Worm (Caenorhabditis elegans): ENCODE measurements around the gene F41E6.12.

The F41E6.12 gene

ce11 chrV:8603272-8603671 lies 25.7 kb downstream of the F41E6.12 start, which contains the start of gene F41E6.5:
Gene F41E6.5, plus strand, starts transcription at chrV:8603480.
- peak; percentile 65 for TF ChIP-seq elt-2 (tag; optimal IDR thresholded peaks at IDR 0.05)
- TF ChIP-seq ceh-24 (tag; optimal IDR thresholded peaks at IDR 0.05): no peak

ce11 chrV:8602638-8603037 lies 26.3 kb downstream of the F41E6.12 start, which contains the start of gene F41E6.15:
Gene F41E6.15, minus strand, starts transcription at chrV:8602738.
- TF ChIP-seq hlh-15 (tag; optimal IDR thresholded peaks at IDR 0.05) (no peak), sox-2 (GFP tag; IDR thresholded peaks at IDR 0.05) (no peak), lim-6 (tag; optimal IDR thresholded peaks at IDR 0.05) (no peak), Y22D7AL.16 (tag; optimal IDR thresholded peaks at IDR 0.05) (no peak), pqm-1 (tag; optimal IDR thresholded peaks at IDR 0.05) (no peak), ceh-34 (tag; optimal IDR thresholded peaks at IDR 0.05) (no peak), T23F11.4 (GFP tag; optimal IDR thresholded peaks at IDR 0.05) (no peak), mec-3 (tag; optimal IDR thresholded peaks at IDR 0.05; ENCODE audit: borderline replicate concordance) (no peak)

ce11 chrV:8601420-8601819 lies 27.5 kb downstream of the F41E6.12 start, which contains the start of gene F41E6.8:
Gene F41E6.8, minus strand, starts transcription at chrV:8601520.
- TF ChIP-seq sox-4 (tag; optimal IDR thresholded peaks at IDR 0.05) (no peak), ama-1 (optimal IDR thresholded peaks at IDR 0.05) (no peak), Y22D7AL.16 (tag; optimal IDR thresholded peaks at IDR 0.05) (no peak), ceh-31 (tag; optimal IDR thresholded peaks at IDR 0.05) (no peak), ttx-3 (tag; optimal IDR thresholded peaks at IDR 0.05) (no peak), C38D4.7 (GFP tag; optimal IDR thresholded peaks at IDR 0.05) (no peak), syd-9 (tag; optimal IDR thresholded peaks at IDR 0.05) (no peak), ceh-2 (tag; optimal IDR thresholded peaks at IDR 0.05) (no peak), ceh-14 (tag; optimal IDR thresholded peaks at IDR 0.05) (no peak), K09A11.1 (tag; optimal IDR thresholded peaks at IDR 0.05; ENCODE audit: insufficient read depth) (no peak), unc-86 (tag; optimal IDR thresholded peaks at IDR 0.05) (no peak), rnt-1 (tag; optimal IDR thresholded peaks at IDR 0.05) (no peak), ceh-34 (tag; optimal IDR thresholded peaks at IDR 0.05) (no peak), nhr-232 (tag; optimal IDR thresholded peaks at IDR 0.05) (no peak), ceh-22 (tag; optimal IDR thresholded peaks at IDR 0.05) (no peak), odd-2 (tag; optimal IDR thresholded peaks at IDR 0.05) (no peak), hlh-13 (GFP tag; optimal IDR thresholded peaks at IDR 0.05) (no peak)

- TF ChIP-seq hlh-8 (tag; optimal IDR thresholded peaks at IDR 0.05): peak; percentile 15
- TF ChIP-seq unc-3 (GFP tag; conservative IDR thresholded peaks at IDR 0.05): no peak
- no peak for TF ChIP-seq unc-3 (tag; optimal IDR thresholded peaks at IDR 0.05)
- no peak for TF ChIP-seq odd-2 (tag; optimal IDR thresholded peaks at IDR 0.05)
These were observed 29.0 kb downstream of the F41E6.12 start for ce11 chrV:8599957-8600356.

- TF ChIP-seq pha-2 (tag; optimal IDR thresholded peaks at IDR 0.05) (no peak), fkh-6 (tag; optimal IDR thresholded peaks at IDR 0.05) (no peak), unc-3 (GFP tag; conservative IDR thresholded peaks at IDR 0.05) (no peak), unc-3 (tag; optimal IDR thresholded peaks at IDR 0.05) (no peak), pat-9 (tag; optimal IDR thresholded peaks at IDR 0.05) (no peak), rnt-1 (tag; optimal IDR thresholded peaks at IDR 0.05) (no peak), dve-1 (tag; optimal IDR thresholded peaks at IDR 0.05) (no peak), ceh-31 (tag; optimal IDR thresholded peaks at IDR 0.05) (no peak), ceh-30 (tag; optimal IDR thresholded peaks at IDR 0.05) (no peak), F13H6.1 (tag; optimal IDR thresholded peaks at IDR 0.05) (no peak), pros-1 (tag; optimal IDR thresholded peaks at IDR 0.05) (no peak), tbx-2 (tag; optimal IDR thresholded peaks at IDR 0.05) (no peak), ceh-2 (tag; optimal IDR thresholded peaks at IDR 0.05) (no peak), lin-11 (tag; optimal IDR thresholded peaks at IDR 0.05) (no peak), ttx-3 (tag; optimal IDR thresholded peaks at IDR 0.05) (no peak)
These were observed 29.7 kb downstream of the F41E6.12 start, which contains the start of gene F41E6.7 for ce11 chrV:8599192-8599591. Gene F41E6.7, minus strand, starts transcription at chrV:8599292.
